Fruit fly (Drosophila melanogaster) whole organism, embryonic: ENCODE measurements around the gene Son.

Experiments used
- Atf-2 ChIP-seq: fragments of 200-800 bp; sonication (Bioruptor generic); optimal IDR thresholded peaks from 2 replicates; lab custom pipeline; 2016; ENCODE audit warnings: missing biosample characterization, missing genetic modification characterization
- CG10209 ChIP-seq: fragments of 200-800 bp; sonication (Bioruptor generic); optimal IDR thresholded peaks from 3 replicates; lab custom pipeline; 2017; ENCODE audit warnings: missing biosample characterization, mild to moderate bottlenecking, missing genetic modification characterization, missing genetic modification reagents
- CG10654 ChIP-seq: fragments of 200-800 bp; sonication (Bioruptor generic); optimal IDR thresholded peaks from 2 replicates; lab custom pipeline; 2016; ENCODE audit warnings: missing biosample characterization, missing genetic modification characterization
- CG11398 ChIP-seq: fragments of 200-800 bp; sonication (Bioruptor generic); optimal IDR thresholded peaks from 2 replicates; lab custom pipeline; 2016; ENCODE audit warnings: missing biosample characterization, missing genetic modification characterization
- CG11456 ChIP-seq: fragments of 200-800 bp; sonication (Bioruptor generic); IDR thresholded peaks from 3 replicates; pipeline ENCODE4 v1.3.6; 2022; ENCODE audit warnings: missing biosample characterization, missing genetic modification characterization
- CG12236 ChIP-seq: fragments of 200-800 bp; sonication (Bioruptor generic); optimal IDR thresholded peaks from 2 replicates; lab custom pipeline; 2016; ENCODE audit warnings: missing biosample characterization, missing genetic modification characterization
- CG13624 ChIP-seq: fragments of 200-800 bp; sonication (Bioruptor generic); optimal IDR thresholded peaks from 2 replicates; lab custom pipeline; 2016; ENCODE audit warnings: missing biosample characterization, missing genetic modification characterization
- CG17361 ChIP-seq: fragments of 200-800 bp; sonication (Bioruptor generic); IDR thresholded peaks from 3 replicates; pipeline ENCODE4 v1.3.6; 2022; ENCODE audit warnings: missing biosample characterization, missing genetic modification characterization
- CG17829 ChIP-seq: fragments of 200-800 bp; optimal IDR thresholded peaks from 2 replicates; lab custom pipeline; 2019; ENCODE audit warnings: missing biosample characterization, mild to moderate bottlenecking, missing genetic modification characterization, moderate library complexity
- CG18619 ChIP-seq: fragments of 200-800 bp; sonication (Bioruptor generic); optimal IDR thresholded peaks from 3 replicates; lab custom pipeline; 2017; ENCODE audit warnings: missing biosample characterization, mild to moderate bottlenecking, missing genetic modification characterization
- CG2199 ChIP-seq: fragments of 200-800 bp; sonication (Bioruptor generic); IDR thresholded peaks from 3 replicates; pipeline ENCODE4 v1.3.6; 2022; ENCODE audit warnings: missing biosample characterization, missing genetic modification characterization
- CG2202 ChIP-seq: fragments of 200-800 bp; sonication (Bioruptor generic); optimal IDR thresholded peaks from 2 replicates; lab custom pipeline; 2018; ENCODE audit warnings: missing biosample characterization, mild to moderate bottlenecking, missing genetic modification characterization
- CG30431 ChIP-seq: fragments of 200-800 bp; sonication (Bioruptor generic); optimal IDR thresholded peaks from 2 replicates; lab custom pipeline; 2017; ENCODE audit warnings: missing biosample characterization, missing genetic modification characterization
- CG7786 ChIP-seq: fragments of 200-800 bp; sonication (Bioruptor generic); optimal IDR thresholded peaks from 2 replicates; lab custom pipeline; 2016; ENCODE audit warnings: missing biosample characterization, missing genetic modification characterization
- CHES-1-like ChIP-seq: fragments of 200-800 bp; sonication (Bioruptor generic); optimal IDR thresholded peaks from 2 replicates; lab custom pipeline; 2016; ENCODE audit warnings: missing biosample characterization, missing genetic modification characterization
- D19A ChIP-seq: fragments of 200-800 bp; optimal IDR thresholded peaks from 3 replicates; lab custom pipeline; 2019; ENCODE audit warnings: missing biosample characterization, mild to moderate bottlenecking, missing genetic modification characterization, moderate library complexity
- Dfd ChIP-seq, 2 experiments: fragments of >200 bp; optimal IDR thresholded peaks; 2 replicates each; lab custom pipeline; 2017; ENCODE audit warnings: missing biosample characterization in 2 of 2, missing genetic modification characterization in 2 of 2
- ERR ChIP-seq: fragments of 200-800 bp; sonication (Bioruptor generic); optimal IDR thresholded peaks from 2 replicates; lab custom pipeline; 2016; ENCODE audit warnings: missing biosample characterization, missing genetic modification characterization
- Elba2 ChIP-seq: fragments of 200-800 bp; sonication (Bioruptor generic); optimal IDR thresholded peaks from 3 replicates; lab custom pipeline; 2016; ENCODE audit warnings: missing biosample characterization, missing genetic modification characterization
- H2.0 ChIP-seq: fragments of 200-800 bp; sonication (Bioruptor generic); IDR thresholded peaks from 2 replicates; pipeline ENCODE4 v1.3.6; 2022; ENCODE audit warnings: missing biosample characterization, missing genetic modification characterization
- HmgD ChIP-seq: fragments of 200-800 bp; sonication (Bioruptor generic); optimal IDR thresholded peaks from 3 replicates; lab custom pipeline; 2016; ENCODE audit warnings: missing biosample characterization, missing genetic modification characterization
- Hr51 ChIP-seq, 2 experiments: fragments of 200-800 bp; sonication (Bioruptor generic); optimal IDR thresholded peaks; 2 replicates in 1 of 2; 3 replicates in 1 of 2; lab custom pipeline; 2016 to 2018; ENCODE audit warnings: missing biosample characterization in 2 of 2, missing genetic modification characterization in 2 of 2, mild to moderate bottlenecking in 1 of 2, moderate library complexity in 1 of 2
- Jarid2 ChIP-seq: fragments of 200-800 bp; sonication (Bioruptor generic); optimal IDR thresholded peaks from 3 replicates; lab custom pipeline; 2017; ENCODE audit warnings: mild to moderate bottlenecking, missing biosample characterization, missing genetic modification reagents, missing genetic modification characterization
- Lim3 ChIP-seq: fragments of 200-800 bp; sonication (Bioruptor generic); IDR thresholded peaks from 2 replicates; pipeline ENCODE4 v1.3.6; 2022; ENCODE audit warnings: missing biosample characterization, missing genetic modification characterization
- Lpt ChIP-seq: fragments of >200 bp; optimal IDR thresholded peaks from 2 replicates; lab custom pipeline; 2018; ENCODE audit warnings: missing biosample characterization, missing genetic modification characterization
- NfI ChIP-seq: fragments of 200-800 bp; sonication (Bioruptor generic); optimal IDR thresholded peaks from 3 replicates; lab custom pipeline; 2018; ENCODE audit warnings: missing biosample characterization, mild to moderate bottlenecking, missing genetic modification characterization, moderate library complexity
- Scr ChIP-seq: fragments of 200-800 bp; sonication (Bioruptor generic); IDR thresholded peaks from 2 replicates; pipeline ENCODE4 v1.3.6; 2022; ENCODE audit warnings: missing biosample characterization, missing genetic modification characterization; ENCODE audit not compliant: partially characterized antibody
- Sry-β ChIP-seq: fragments of 200-800 bp; sonication (Bioruptor generic); optimal IDR thresholded peaks from 2 replicates; lab custom pipeline; 2018; ENCODE audit warnings: missing biosample characterization, mild to moderate bottlenecking, missing genetic modification characterization, moderate library complexity
- Ssrp ChIP-seq: fragments of 200-800 bp; sonication (Bioruptor generic); optimal IDR thresholded peaks from 2 replicates; lab custom pipeline; 2018; ENCODE audit warnings: missing biosample characterization, mild to moderate bottlenecking, missing genetic modification characterization, moderate library complexity
- ap ChIP-seq: fragments of 200-800 bp; sonication (Bioruptor generic); IDR thresholded peaks from 2 replicates; pipeline ENCODE4 v1.3.6; 2022; ENCODE audit warnings: missing biosample characterization, missing genetic modification characterization
- bowl ChIP-seq: fragments of 200-800 bp; sonication (Bioruptor generic); IDR thresholded peaks from 2 replicates; pipeline ENCODE4 v1.3.6; 2022; ENCODE audit warnings: missing biosample characterization, missing genetic modification characterization
- btn ChIP-seq: fragments of 200-800 bp; sonication (Bioruptor generic); optimal IDR thresholded peaks from 2 replicates; lab custom pipeline; 2016; ENCODE audit warnings: missing biosample characterization, missing genetic modification characterization
- crc ChIP-seq: fragments of 200-800 bp; sonication (Bioruptor generic); optimal IDR thresholded peaks from 2 replicates; lab custom pipeline; 2016; ENCODE audit warnings: missing biosample characterization, missing genetic modification characterization
- dysf ChIP-seq: fragments of 200-800 bp; sonication (Bioruptor generic); IDR thresholded peaks from 3 replicates; pipeline ENCODE4 v1.3.6; 2022; ENCODE audit warnings: missing biosample characterization, missing genetic modification characterization
- gfzf ChIP-seq: fragments of 200-800 bp; sonication (Bioruptor generic); optimal IDR thresholded peaks from 2 replicates; lab custom pipeline; 2016; ENCODE audit warnings: missing biosample characterization, mild to moderate bottlenecking, missing genetic modification characterization, moderate library complexity
- gt ChIP-seq: fragments of 200-800 bp; sonication (Bioruptor generic); IDR thresholded peaks from 2 replicates; pipeline ENCODE4 v1.3.6; 2022; ENCODE audit warnings: missing biosample characterization, missing genetic modification characterization
- ind ChIP-seq: fragments of 200-800 bp; sonication (Bioruptor generic); optimal IDR thresholded peaks from 3 replicates; lab custom pipeline; 2016; ENCODE audit warnings: missing biosample characterization, missing genetic modification characterization
- jigr1 ChIP-seq: fragments of 200-800 bp; sonication (Bioruptor generic); IDR thresholded peaks from 3 replicates; pipeline ENCODE4 v1.3.6; 2022; ENCODE audit warnings: missing biosample characterization, missing genetic modification characterization
- kah ChIP-seq: fragments of 200-800 bp; sonication (Bioruptor generic); optimal IDR thresholded peaks from 2 replicates; lab custom pipeline; 2018; ENCODE audit warnings: missing biosample characterization, mild to moderate bottlenecking, missing genetic modification characterization
- knrl ChIP-seq: fragments of 200-800 bp; sonication (Bioruptor generic); IDR thresholded peaks from 3 replicates; pipeline ENCODE4 v1.3.6; 2022; ENCODE audit warnings: missing biosample characterization, missing genetic modification characterization; ENCODE audit not compliant: partially characterized antibody
- nerfin-1 ChIP-seq: fragments of 200-800 bp; sonication (Bioruptor generic); optimal IDR thresholded peaks from 3 replicates; lab custom pipeline; 2019; ENCODE audit warnings: missing biosample characterization, mild to moderate bottlenecking, missing genetic modification characterization, moderate library complexity
- odd ChIP-seq: fragments of 200-800 bp; sonication (Bioruptor generic); optimal IDR thresholded peaks from 2 replicates; lab custom pipeline; 2017; ENCODE audit warnings: missing biosample characterization, mild to moderate bottlenecking, missing genetic modification characterization
- pita ChIP-seq: fragments of 200-800 bp; sonication (Bioruptor generic); optimal IDR thresholded peaks from 2 replicates; lab custom pipeline; 2017; ENCODE audit warnings: missing biosample characterization, mild to moderate bottlenecking, missing genetic modification characterization
- pnt ChIP-seq: fragments of 200-800 bp; sonication (Bioruptor generic); optimal IDR thresholded peaks from 3 replicates; lab custom pipeline; 2016; ENCODE audit warnings: missing biosample characterization, missing genetic modification characterization
- pros ChIP-seq: fragments of 200-800 bp; sonication (Bioruptor generic); optimal IDR thresholded peaks from 3 replicates; lab custom pipeline; 2019; ENCODE audit warnings: missing biosample characterization, mild to moderate bottlenecking, missing genetic modification characterization, moderate library complexity
- psq ChIP-seq: fragments of 200-800 bp; sonication (Bioruptor generic); optimal IDR thresholded peaks from 2 replicates; lab custom pipeline; 2017; ENCODE audit warnings: missing biosample characterization, missing genetic modification characterization
- slou ChIP-seq: fragments of 200-800 bp; sonication (Bioruptor generic); optimal IDR thresholded peaks from 3 replicates; lab custom pipeline; 2016; ENCODE audit warnings: missing biosample characterization, missing genetic modification characterization
- sug ChIP-seq: fragments of 200-800 bp; optimal IDR thresholded peaks from 2 replicates; lab custom pipeline; 2019; ENCODE audit warnings: missing biosample characterization, mild to moderate bottlenecking, missing genetic modification characterization, moderate library complexity
- tin ChIP-seq: fragments of 200-800 bp; sonication (Bioruptor generic); optimal IDR thresholded peaks from 3 replicates; lab custom pipeline; 2016; ENCODE audit warnings: missing biosample characterization, missing genetic modification characterization
- trh ChIP-seq: fragments of 200-800 bp; sonication (Bioruptor generic); optimal IDR thresholded peaks from 2 replicates; lab custom pipeline; 2016; ENCODE audit warnings: missing biosample characterization, missing genetic modification characterization
- unc-4 ChIP-seq: fragments of 200-800 bp; sonication (Bioruptor generic); IDR thresholded peaks from 2 replicates; pipeline ENCODE4 v1.3.6; 2022; ENCODE audit warnings: missing biosample characterization, missing genetic modification characterization; ENCODE audit not compliant: partially characterized antibody
- vfl ChIP-seq: fragments of 200-800 bp; sonication (Bioruptor generic); optimal IDR thresholded peaks from 2 replicates; lab custom pipeline; 2016; ENCODE audit warnings: missing biosample characterization, missing genetic modification characterization

Gene Son

DNA sequence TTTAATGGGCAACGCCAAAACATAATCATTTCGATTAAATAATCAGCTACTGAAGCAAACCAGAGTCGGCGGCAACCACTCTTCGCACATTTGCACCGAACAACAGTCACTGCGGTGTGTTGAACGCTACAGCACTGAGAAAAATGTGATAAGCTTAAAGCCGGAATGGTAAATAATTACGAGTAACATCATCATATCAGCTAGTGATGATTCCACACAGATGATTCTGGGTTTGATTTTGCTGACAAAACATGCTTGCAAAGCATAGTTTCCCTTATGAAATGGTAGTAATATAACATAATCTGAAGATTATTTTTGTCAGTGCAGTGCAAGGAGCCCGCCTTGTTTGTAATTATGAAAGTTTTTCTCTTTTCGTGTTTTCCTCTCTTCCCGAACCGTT is 20.3 kb downstream of the Son start (continued):
- no peak for TF ChIP-seq ERR (GFP tag; lab: Kevin White, UChicago)
- no peak for TF ChIP-seq gfzf
- peak; percentile 12 for TF ChIP-seq CG7786 (GFP tag; lab: Kevin White, UChicago)
- peak; percentile 54 for TF ChIP-seq D19A (tag; lab: Kevin White, UChicago)
- TF ChIP-seq CG11456 (GFP tag; lab: Robert Waterston, UW): peak; percentile 8; the same call in 1 of the 3 replicates
- no peak for TF ChIP-seq bowl
- TF ChIP-seq tin (GFP tag; lab: Kevin White, UChicago): peak; percentile 64
- TF ChIP-seq CG17829 (tag; lab: Kevin White, UChicago): peak; percentile 68
- TF ChIP-seq knrl (GFP tag; lab: Robert Waterston, UW): no peak
- TF ChIP-seq CG17361 (GFP tag; lab: Robert Waterston, UW): 0 out of 3 replicates have a peak, but pooled peaks have one; percentile 43
- TF ChIP-seq Sry-β (GFP tag; lab: Kevin White, UChicago): no peak
- TF ChIP-seq btn: no peak
- TF ChIP-seq gt (GFP tag; lab: Robert Waterston, UW): no peak
- no peak for TF ChIP-seq Elba2 (GFP tag; lab: Kevin White, UChicago)
- peak; percentile 35 for TF ChIP-seq ind (GFP tag; lab: Kevin White, UChicago)
- peak; percentile 26 for TF ChIP-seq CG12236
- no peak for TF ChIP-seq ap (GFP tag; lab: Robert Waterston, UW)
- no peak for TF ChIP-seq sug (tag; lab: Kevin White, UChicago)
- TF ChIP-seq pita (GFP tag; lab: Kevin White, UChicago): no peak
- no peak for TF ChIP-seq CHES-1-like
- TF ChIP-seq nerfin-1: peak; percentile 50
- no peak for TF ChIP-seq HmgD (GFP tag; lab: Kevin White, UChicago)
- peak; percentile 39 for TF ChIP-seq CG18619 (GFP tag; lab: Kevin White, UChicago)
- peak; percentile 58 for TF ChIP-seq CG10209 (GFP tag; lab: Kevin White, UChicago)
- no peak for TF ChIP-seq Dfd (GFP tag; optimal IDR thresholded peaks at IDR 0.05; lab: Kevin White, UChicago)
- TF ChIP-seq Atf-2 (GFP tag; lab: Kevin White, UChicago): peak; percentile 53
- TF ChIP-seq CG11398 (GFP tag; lab: Kevin White, UChicago): no peak
- TF ChIP-seq CG30431 (GFP tag; lab: Kevin White, UChicago): peak; percentile 35
- TF ChIP-seq CG10654: peak; percentile 21
- TF ChIP-seq jigr1: no peak
- TF ChIP-seq odd: no peak
- peak; percentile 56 for TF ChIP-seq pnt (GFP tag; lab: Kevin White, UChicago)
- no peak for TF ChIP-seq unc-4 (GFP tag; lab: Robert Waterston, UW)
- no peak for TF ChIP-seq pros
- peak; percentile 55; the same call in 1 of the 3 replicates for TF ChIP-seq dysf (GFP tag; lab: Robert Waterston, UW)
- no peak for TF ChIP-seq CG13624
- TF ChIP-seq CG2199 (GFP tag; lab: Robert Waterston, UW): no peak
- TF ChIP-seq Lpt (GFP tag; lab: Kevin White, UChicago): no peak
- TF ChIP-seq psq (GFP tag; lab: Kevin White, UChicago): no peak
- no peak for TF ChIP-seq slou (GFP tag; lab: Kevin White, UChicago)
- peak; percentile 37 for TF ChIP-seq CG2202 (tag; lab: Kevin White, UChicago)
- TF ChIP-seq NfI (GFP tag; lab: Kevin White, UChicago): peak; percentile 30
- TF ChIP-seq kah (GFP tag; lab: Kevin White, UChicago): no peak
- peak; percentile 14 to 59 for TF ChIP-seq Hr51 (GFP tag; optimal IDR thresholded peaks at IDR 0.05; lab: Kevin White, UChicago)
- no peak for TF ChIP-seq Jarid2 (GFP tag; lab: Kevin White, UChicago)
- no peak for TF ChIP-seq trh (GFP tag; lab: Kevin White, UChicago)
- TF ChIP-seq H2.0: peak; percentile 43; the same call in 1 of the 2 replicates
- no peak for TF ChIP-seq vfl (GFP tag; lab: Kevin White, UChicago)
- no peak for TF ChIP-seq Scr (GFP tag; lab: Robert Waterston, UW)
- no peak for TF ChIP-seq Lim3 (GFP tag; lab: Robert Waterston, UW)
- no peak for TF ChIP-seq crc (GFP tag; lab: Kevin White, UChicago)
- peak; percentile 65 for TF ChIP-seq Ssrp
